Worm (Caenorhabditis elegans) whole organism, L4 larva: ENCODE results near the gene ZK742.3.

Experiments used
- F26F4.8 ChIP-seq: fragments of 200-800 bp; sonication (Bioruptor generic); conservative IDR thresholded peaks from 2 replicates; pipeline ENCODE4 v1.3.6; 2022; ENCODE audit warnings: missing genetic modification characterization, missing compliant biosample characterization
- F49E8.2 ChIP-seq: sonication (generic microtip); optimal IDR thresholded peaks from 2 replicates; lab custom pipeline; 2016; ENCODE audit warnings: missing compliant biosample characterization, mild to moderate bottlenecking, missing genetic modification characterization, borderline replicate concordance
- T20F7.1 ChIP-seq: fragments of 200-800 bp; sonication (Bioruptor generic); optimal IDR thresholded peaks from 2 replicates; lab custom pipeline; 2018; ENCODE audit warnings: mild to moderate bottlenecking, missing genetic modification characterization, missing compliant biosample characterization
- Y105C5A.15 ChIP-seq: fragments of 200-800 bp; sonication (Bioruptor generic); IDR thresholded peaks from 2 replicates; pipeline ENCODE4 v1.3.6; 2022; ENCODE audit warnings: missing genetic modification characterization, missing compliant biosample characterization
- Y48G9A.11 ChIP-seq: fragments of 200-800 bp; sonication (Bioruptor generic); IDR thresholded peaks from 2 replicates; pipeline ENCODE4 v1.3.6; 2022; ENCODE audit warnings: missing genetic modification reagents, missing genetic modification characterization, missing compliant biosample characterization
- Y75B8A.6 ChIP-seq: fragments of 200-800 bp; sonication (Bioruptor generic); IDR thresholded peaks from 2 replicates; pipeline ENCODE4 v1.3.6; 2022; ENCODE audit warnings: missing genetic modification reagents, missing genetic modification characterization, missing compliant biosample characterization
- ZK337.2 ChIP-seq: fragments of 200-800 bp; sonication (Bioruptor generic); IDR thresholded peaks from 2 replicates; pipeline ENCODE4 v1.3.6; 2022; ENCODE audit warnings: missing genetic modification reagents, missing genetic modification characterization, missing compliant biosample characterization
- ZK546.5 ChIP-seq, 2 experiments: sonication (generic microtip); optimal IDR thresholded peaks; 2 replicates each; lab custom pipeline; 2017; ENCODE audit warnings: missing biosample characterization in 2 of 2, missing genetic modification characterization in 2 of 2
- aha-1 ChIP-seq: fragments of 150-350 bp; peaks from one replicate; lab custom pipeline; 2014; ENCODE audit warnings: missing biosample characterization, missing genetic modification characterization
- aly-2 ChIP-seq: sonication (generic microtip); optimal IDR thresholded peaks from 2 replicates; lab custom pipeline; 2018; ENCODE audit warnings: missing biosample characterization, missing genetic modification characterization
- ama-1 ChIP-seq: fragments of 150-350 bp; optimal IDR thresholded peaks from 2 replicates; lab custom pipeline; 2014; ENCODE audit warnings: inconsistent platforms, mixed read lengths
- arid-1 ChIP-seq: fragments of 200-800 bp; sonication (Bioruptor generic); conservative IDR thresholded peaks from 2 replicates; pipeline ENCODE4 v1.3.6; 2022; ENCODE audit warnings: missing genetic modification reagents, missing genetic modification characterization, missing compliant biosample characterization
- ceh-20 ChIP-seq: fragments of 200-800 bp; sonication (Bioruptor generic); IDR thresholded peaks from 2 replicates; pipeline ENCODE4 v1.3.6; 2022; ENCODE audit warnings: missing genetic modification reagents, missing genetic modification characterization, missing compliant biosample characterization
- ceh-28 ChIP-seq: fragments of 150-350 bp; optimal IDR thresholded peaks from 2 replicates; lab custom pipeline; 2014; ENCODE audit warnings: missing biosample characterization, missing genetic modification reagents, missing genetic modification characterization
- ceh-62 ChIP-seq: sonication (generic microtip); optimal IDR thresholded peaks from 2 replicates; lab custom pipeline; 2017; ENCODE audit warnings: missing biosample characterization, missing genetic modification characterization
- ctbp-1 ChIP-seq: fragments of 200-800 bp; sonication (Bioruptor generic); IDR thresholded peaks from 2 replicates; pipeline ENCODE4 v1.3.6; 2022; ENCODE audit warnings: missing genetic modification reagents, missing genetic modification characterization, missing compliant biosample characterization
- daf-16 ChIP-seq, 3 experiments: sonication (generic microtip); optimal IDR thresholded peaks; 2 replicates each; lab custom pipeline; 2016 to 2017; ENCODE audit warnings: missing genetic modification characterization in 3 of 3, missing genetic modification reagents in 3 of 3, mild to moderate bottlenecking in 2 of 3, missing compliant biosample characterization in 2 of 3, missing biosample characterization in 1 of 3, moderate library complexity in 1 of 3
- dmd-6 ChIP-seq: fragments of 200-800 bp; sonication (Bioruptor generic); IDR thresholded peaks from 2 replicates; pipeline ENCODE4 v1.3.6; 2022; ENCODE audit warnings: missing genetic modification reagents, missing genetic modification characterization, missing compliant biosample characterization
- dpl-1 ChIP-seq: fragments of 150-350 bp; optimal IDR thresholded peaks from 2 replicates; lab custom pipeline; 2014; ENCODE audit warnings: missing biosample characterization, missing genetic modification reagents, missing genetic modification characterization
- fos-1 ChIP-seq: fragments of 150-350 bp; optimal IDR thresholded peaks from 2 replicates; lab custom pipeline; 2014; ENCODE audit warnings: missing biosample characterization, missing genetic modification characterization
- hif-1 ChIP-seq, 2 experiments: sonication (generic microtip); optimal IDR thresholded peaks; 2 replicates each; lab custom pipeline; 2016 to 2017; ENCODE audit warnings: missing compliant biosample characterization in 2 of 2, missing genetic modification characterization in 2 of 2, missing genetic modification reagents in 2 of 2, missing genotype in 2 of 2, mild to moderate bottlenecking in 1 of 2
- hlh-11 ChIP-seq: fragments of 200-800 bp; sonication (Bioruptor generic); optimal IDR thresholded peaks from 2 replicates; lab custom pipeline; 2018; ENCODE audit warnings: mild to moderate bottlenecking, missing genetic modification characterization, missing compliant biosample characterization
- hmg-1.1 ChIP-seq: fragments of 200-800 bp; sonication (Bioruptor generic); IDR thresholded peaks from 2 replicates; pipeline ENCODE4 v1.3.6; 2022; ENCODE audit warnings: missing genetic modification reagents, missing genetic modification characterization, missing compliant biosample characterization
- lin-29 ChIP-seq: fragments of 200-800 bp; sonication (Bioruptor generic); IDR thresholded peaks from 2 replicates; pipeline ENCODE4 v1.3.6; 2022; ENCODE audit warnings: missing genetic modification reagents, missing genetic modification characterization, missing compliant biosample characterization
- lin-38 ChIP-seq: fragments of 200-800 bp; sonication (Bioruptor generic); IDR thresholded peaks from 2 replicates; pipeline ENCODE4 v1.3.6; 2022; ENCODE audit warnings: missing genetic modification reagents, missing genetic modification characterization, missing compliant biosample characterization
- lin-39 ChIP-seq: fragments of 150-350 bp; optimal IDR thresholded peaks from 2 replicates; lab custom pipeline; 2014; ENCODE audit warnings: missing biosample characterization, missing genetic modification reagents, missing genetic modification characterization
- lir-3 ChIP-seq: sonication (generic microtip); optimal IDR thresholded peaks from 2 replicates; lab custom pipeline; 2016; ENCODE audit warnings: mild to moderate bottlenecking, missing genetic modification characterization, missing compliant biosample characterization
- lsy-2 ChIP-seq, 2 experiments: fragments of 150-350 bp in 1 of 2; sonication (generic microtip) in 1 of 2; optimal IDR thresholded peaks; 2 replicates each; lab custom pipeline; 2014 to 2017; ENCODE audit warnings: missing biosample characterization in 2 of 2, missing genetic modification characterization in 2 of 2
- mdt-29 ChIP-seq: fragments of 200-800 bp; sonication (Bioruptor generic); IDR thresholded peaks from 2 replicates; pipeline ENCODE4 v1.3.6; 2022; ENCODE audit warnings: missing genetic modification reagents, missing genetic modification characterization, missing compliant biosample characterization
- mep-1 ChIP-seq: fragments of 150-350 bp; sonication (generic microtip); optimal IDR thresholded peaks from 3 replicates; lab custom pipeline; 2014; ENCODE audit warnings: missing biosample characterization, missing genetic modification characterization
- mes-2 ChIP-seq: sonication (generic microtip); optimal IDR thresholded peaks from 2 replicates; lab custom pipeline; 2016; ENCODE audit warnings: missing genotype, mild to moderate bottlenecking, missing genetic modification characterization, missing compliant biosample characterization; ENCODE audit not compliant: poor library complexity, severe bottlenecking
- mxl-2 ChIP-seq: fragments of 200-800 bp; sonication (Bioruptor generic); conservative IDR thresholded peaks from 2 replicates; pipeline ENCODE4 v1.3.6; 2022; ENCODE audit warnings: missing genetic modification reagents, missing genetic modification characterization, missing compliant biosample characterization
- mxl-3 ChIP-seq: fragments of 200-800 bp; sonication (Bioruptor generic); optimal IDR thresholded peaks from 2 replicates; lab custom pipeline; 2018; ENCODE audit warnings: mild to moderate bottlenecking, missing genetic modification characterization, missing compliant biosample characterization
- nhr-102 ChIP-seq: sonication (generic microtip); optimal IDR thresholded peaks from 2 replicates; lab custom pipeline; 2016; ENCODE audit warnings: mild to moderate bottlenecking, missing genetic modification characterization, moderate library complexity, missing compliant biosample characterization
- nhr-11 ChIP-seq: fragments of 150-350 bp; optimal IDR thresholded peaks from 2 replicates; lab custom pipeline; 2014; ENCODE audit warnings: missing biosample characterization, missing genetic modification characterization
- nhr-111 ChIP-seq: fragments of 200-800 bp; sonication (Bioruptor generic); optimal IDR thresholded peaks from 2 replicates; lab custom pipeline; 2018; ENCODE audit warnings: mild to moderate bottlenecking, missing genetic modification characterization, missing compliant biosample characterization
- nhr-28 ChIP-seq: fragments of 150-350 bp; optimal IDR thresholded peaks from 2 replicates; lab custom pipeline; 2014; ENCODE audit warnings: missing biosample characterization, missing genetic modification characterization
- nhr-41 ChIP-seq: fragments of 200-800 bp; sonication (Bioruptor generic); IDR thresholded peaks from 2 replicates; pipeline ENCODE4 v1.3.6; 2022; ENCODE audit warnings: missing genetic modification reagents, missing genetic modification characterization, missing compliant biosample characterization
- nhr-48 ChIP-seq: sonication (generic microtip); optimal IDR thresholded peaks from 2 replicates; lab custom pipeline; 2016; ENCODE audit warnings: mild to moderate bottlenecking, missing genetic modification characterization, missing compliant biosample characterization
- nhr-6 ChIP-seq: fragments of 150-350 bp; optimal IDR thresholded peaks from 2 replicates; lab custom pipeline; 2014; ENCODE audit warnings: missing biosample characterization, missing genetic modification characterization
- nhr-77 ChIP-seq: fragments of 150-350 bp; optimal IDR thresholded peaks from 2 replicates; lab custom pipeline; 2014; ENCODE audit warnings: missing biosample characterization, missing genetic modification characterization
- pqm-1 ChIP-seq: sonication (generic microtip); optimal IDR thresholded peaks from 2 replicates; lab custom pipeline; 2017; ENCODE audit warnings: missing biosample characterization, missing genetic modification characterization
- set-16 ChIP-seq: fragments of 200-800 bp; sonication (Bioruptor generic); IDR thresholded peaks from 2 replicates; pipeline ENCODE4 v1.3.6; 2022; ENCODE audit warnings: missing genetic modification reagents, missing genetic modification characterization, missing compliant biosample characterization
- skn-1 ChIP-seq: fragments of 150-350 bp; optimal IDR thresholded peaks from 2 replicates; lab custom pipeline; 2014; ENCODE audit warnings: missing biosample characterization, missing genetic modification characterization
- snpc-4 ChIP-seq: fragments of 150-350 bp; optimal IDR thresholded peaks from 2 replicates; lab custom pipeline; 2014; ENCODE audit warnings: missing biosample characterization, missing genetic modification characterization
- spr-3 ChIP-seq: fragments of 200-800 bp; sonication (Bioruptor generic); optimal IDR thresholded peaks from 2 replicates; lab custom pipeline; 2018; ENCODE audit warnings: mild to moderate bottlenecking, missing genetic modification characterization, missing compliant biosample characterization
- unc-62 ChIP-seq, 3 experiments: fragments of 150-350 bp in 1 of 3; sonication (generic microtip); optimal IDR thresholded peaks in 2 of 3; peaks in 1 of 3; 1 replicate in 1 of 3; 2 replicates in 2 of 3; lab custom pipeline; 2014 to 2017; ENCODE audit warnings: missing biosample characterization in 3 of 3, missing genetic modification characterization in 3 of 3, missing genetic modification reagents in 3 of 3, missing genotype in 1 of 3
- vab-7 ChIP-seq: fragments of 200-800 bp; sonication (Bioruptor generic); IDR thresholded peaks from 2 replicates; pipeline ENCODE4 v1.3.6; 2022; ENCODE audit warnings: missing genetic modification reagents, missing genetic modification characterization, missing compliant biosample characterization
- zag-1 ChIP-seq: fragments of 150-350 bp; optimal IDR thresholded peaks from 2 replicates; lab custom pipeline; 2014; ENCODE audit warnings: missing biosample characterization, missing genetic modification characterization
- zfp-2 ChIP-seq: sonication (generic microtip); optimal IDR thresholded peaks from 2 replicates; lab custom pipeline; 2016; ENCODE audit warnings: mild to moderate bottlenecking, missing genetic modification characterization, missing compliant biosample characterization

The ZK742.3 gene

ce11 chrV:7822655-7823054 is 12.9 kb upstream of the ZK742.3 start:
- TF ChIP-seq zfp-2 (no peak), hlh-11 (tag; lab: Kevin White, UChicago) (peak; percentile 63), snpc-4 (tag; lab: Kevin White, UChicago) (no peak), mdt-29 (no peak), mep-1 (tag; lab: Kevin White, UChicago) (no peak), ctbp-1 (GFP tag; lab: Robert Waterston, UW) (no peak), nhr-11 (peak; percentile 65), Y75B8A.6 (no peak), daf-16 (GFP tag; optimal IDR thresholded peaks at IDR 0.05; lab: Kevin White, UChicago) (peak in 1 of 2 experiments; percentile 74), daf-16 (tag; optimal IDR thresholded peaks at IDR 0.05; lab: Kevin White, UChicago) (no peak), nhr-102 (tag; lab: Kevin White, UChicago) (no peak), ceh-20 (peak; percentile 68; the same call in 1 of the 2 replicates), dpl-1 (GFP tag; lab: Kevin White, UChicago) (no peak), ceh-28 (tag; lab: Kevin White, UChicago) (no peak), F26F4.8 (no peak), lir-3 (tag; lab: Kevin White, UChicago) (no peak), pqm-1 (tag; lab: Kevin White, UChicago) (no peak), unc-62 (GFP tag; optimal IDR thresholded peaks at IDR 0.05 in 1 of 2; lab: Kevin White, UChicago) (peak in 1 of 2 experiments; percentile 98), unc-62 (tag; optimal IDR thresholded peaks at IDR 0.05; lab: Kevin White, UChicago) (no peak), set-16 (no peak), lin-39 (no peak), mxl-3 (GFP tag; lab: Kevin White, UChicago) (peak; percentile 71), nhr-41 (no peak), spr-3 (GFP tag; lab: Kevin White, UChicago) (no peak), fos-1 (no peak), F49E8.2 (no peak), ZK337.2 (no peak)
- TF ChIP-seq, all 104 proteins: peak for 6

ce11 chrV:7820270-7820669 is 10.6 kb upstream of the ZK742.3 start, which contains the start of gene lbp-4:
lbp-4 (plus strand) TSS chrV:7820578.
- TF ChIP-seq arid-1 (GFP tag; lab: Robert Waterston, UW), result no peak
- peak; percentile 88 for TF ChIP-seq lin-38 (GFP tag; lab: Robert Waterston, UW)
- no peak for TF ChIP-seq ceh-62 (tag; lab: Kevin White, UChicago)
- TF ChIP-seq nhr-111 (GFP tag; lab: Kevin White, UChicago), result no peak
- no peak for TF ChIP-seq ZK546.5 (tag; optimal IDR thresholded peaks at IDR 0.05; lab: Kevin White, UChicago)
- TF ChIP-seq ama-1 (lab: Kevin White, UChicago), result no peak
- TF ChIP-seq hlh-11 (tag; lab: Kevin White, UChicago), result peak; percentile 8
- no peak for TF ChIP-seq mdt-29
- TF ChIP-seq skn-1 (tag; lab: Kevin White, UChicago), result no peak
- TF ChIP-seq nhr-41, result no peak
- no peak for TF ChIP-seq T20F7.1 (GFP tag; lab: Kevin White, UChicago)
- TF ChIP-seq nhr-48 (tag; lab: Kevin White, UChicago), result no peak
- TF ChIP-seq snpc-4 (tag; lab: Kevin White, UChicago), result no peak
- no peak for TF ChIP-seq F49E8.2
- peak; percentile 17 for TF ChIP-seq aha-1 (tag; lab: Kevin White, UChicago)
- no peak for TF ChIP-seq nhr-6 (tag; lab: Kevin White, UChicago)
- no peak for TF ChIP-seq nhr-11
- TF ChIP-seq aly-2 (tag; lab: Kevin White, UChicago), result no peak
- peak; percentile 57 for TF ChIP-seq nhr-77 (tag; lab: Kevin White, UChicago)
- TF ChIP-seq vab-7 (GFP tag; lab: Robert Waterston, UW), result no peak
- peak; percentile 56 for TF ChIP-seq pqm-1 (tag; lab: Kevin White, UChicago)
- no peak for TF ChIP-seq hmg-1.1 (GFP tag; lab: Robert Waterston, UW)
- peak; percentile 41; the same call in 1 of the 2 replicates for TF ChIP-seq dmd-6 (GFP tag; lab: Robert Waterston, UW)
- peak; percentile 89 for TF ChIP-seq mes-2 (tag; lab: Kevin White, UChicago)
- no peak for TF ChIP-seq ctbp-1 (GFP tag; lab: Robert Waterston, UW)
- peak in 1 of 2 experiments; percentile 64 for TF ChIP-seq lsy-2 (tag; optimal IDR thresholded peaks at IDR 0.05; lab: Kevin White, UChicago)
- TF ChIP-seq Y105C5A.15, result no peak
- TF ChIP-seq zag-1 (tag; lab: Kevin White, UChicago), result no peak
- TF ChIP-seq mxl-2 (GFP tag; lab: Robert Waterston, UW), result no peak
- no peak for TF ChIP-seq lin-29 (GFP tag; lab: Robert Waterston, UW)
- no peak for TF ChIP-seq Y48G9A.11 (GFP tag; lab: Robert Waterston, UW)
- TF ChIP-seq nhr-28 (tag; lab: Kevin White, UChicago), result peak; percentile 32
- TF ChIP-seq hif-1 (tag; optimal IDR thresholded peaks at IDR 0.05; lab: Kevin White, UChicago), result peak in 1 of 2 experiments; percentile 46
- TF ChIP-seq ceh-20, result no peak
